Worm (Caenorhabditis elegans): Measurements from ENCODE around the gene C13A2.10.

ce11 chrV:7275491-7275890 lies 599 bp upstream of the C13A2.10 start, which contains the start of gene C13A2.5:
- TF ChIP-seq fkh-6 (tag; optimal IDR thresholded peaks at IDR 0.05) (no peak), ceh-2 (tag; optimal IDR thresholded peaks at IDR 0.05) (no peak), lin-11 (tag; optimal IDR thresholded peaks at IDR 0.05) (no peak), K02D7.2 (tag; optimal IDR thresholded peaks at IDR 0.05) (no peak), ceh-9 (tag; optimal IDR thresholded peaks at IDR 0.05) (no peak), Y22D7AL.16 (tag; optimal IDR thresholded peaks at IDR 0.05) (no peak), F13H6.1 (tag; optimal IDR thresholded peaks at IDR 0.05) (no peak), ceh-24 (tag; optimal IDR thresholded peaks at IDR 0.05) (no peak)
